Worm (Caenorhabditis elegans) whole organism, L1 larva: Measurements from ENCODE around the gene mboa-3.
A peak's percentile ranks its signal among the peaks of the same experiment; 100 is the strongest.

Experiments used
- F16B12.6 ChIP-seq: fragments of 150-350 bp; optimal IDR thresholded peaks from 2 replicates; lab custom pipeline; 2014; ENCODE audit warnings: missing biosample characterization, missing genetic modification characterization
- Y116A8C.19 ChIP-seq: sonication (generic microtip); optimal IDR thresholded peaks from 2 replicates; lab custom pipeline; 2016; ENCODE audit warnings: missing compliant biosample characterization, missing genetic modification characterization, borderline replicate concordance
- aha-1 ChIP-seq: fragments of 150-350 bp; optimal IDR thresholded peaks from 2 replicates; lab custom pipeline; 2014; ENCODE audit warnings: missing biosample characterization, missing genetic modification characterization
- alr-1 ChIP-seq: fragments of 200-800 bp; sonication (Bioruptor generic); optimal IDR thresholded peaks from 2 replicates; lab custom pipeline; 2018; ENCODE audit warnings: borderline replicate concordance, mild to moderate bottlenecking, missing genetic modification characterization, missing compliant biosample characterization
- aly-2 ChIP-seq: fragments of 150-350 bp; optimal IDR thresholded peaks from 2 replicates; lab custom pipeline; 2014; ENCODE audit warnings: missing biosample characterization, missing genetic modification characterization
- ama-1 ChIP-seq: fragments of 150-350 bp; optimal IDR thresholded peaks from 2 replicates; lab custom pipeline; 2014
- blmp-1 ChIP-seq: fragments of 150-350 bp; optimal IDR thresholded peaks from 2 replicates; lab custom pipeline; 2014; ENCODE audit warnings: missing biosample characterization, missing genetic modification characterization
- ceh-63 ChIP-seq: fragments of 200-800 bp; sonication (Bioruptor generic); optimal IDR thresholded peaks from 2 replicates; lab custom pipeline; 2018; ENCODE audit warnings: mild to moderate bottlenecking, missing genetic modification characterization, missing compliant biosample characterization
- ceh-82 ChIP-seq, 3 experiments: fragments of 150-350 bp in 1 of 3; sonication (generic microtip) in 2 of 3; optimal IDR thresholded peaks; 2 replicates each; lab custom pipeline; 2014 to 2017; ENCODE audit warnings: missing biosample characterization in 3 of 3, missing genetic modification characterization in 3 of 3
- ceh-88 ChIP-seq: fragments of 200-800 bp; sonication (Bioruptor generic); IDR thresholded peaks from 2 replicates; pipeline ENCODE4 v1.3.6; 2022; ENCODE audit warnings: missing genetic modification characterization, missing compliant biosample characterization
- ces-1 ChIP-seq: fragments of 150-350 bp; optimal IDR thresholded peaks from 2 replicates; lab custom pipeline; 2014; ENCODE audit warnings: missing biosample characterization, missing genetic modification reagents, missing genetic modification characterization
- dsc-1 ChIP-seq: sonication (generic microtip); optimal IDR thresholded peaks from 2 replicates; lab custom pipeline; 2016; ENCODE audit warnings: mild to moderate bottlenecking, missing genetic modification characterization, missing compliant biosample characterization
- egl-13 ChIP-seq: sonication (generic microtip); optimal IDR thresholded peaks from 2 replicates; lab custom pipeline; 2016; ENCODE audit warnings: missing genotype, missing genetic modification reagents, missing genetic modification characterization, missing compliant biosample characterization
- elt-2 ChIP-seq: sonication (generic microtip); optimal IDR thresholded peaks from 2 replicates; lab custom pipeline; 2016; ENCODE audit warnings: missing genetic modification characterization, mild to moderate bottlenecking, inconsistent platforms, missing compliant biosample characterization, missing genetic modification reagents
- elt-3 ChIP-seq, 6 experiments: fragments of 150-350 bp in 1 of 6; sonication (generic microtip); optimal IDR thresholded peaks; 2 replicates each; lab custom pipeline; 2017 to 2018; ENCODE audit warnings: missing biosample characterization in 6 of 6, missing genetic modification characterization in 6 of 6, inconsistent platforms in 1 of 6
- ets-5 ChIP-seq: fragments of 200-800 bp; sonication (Bioruptor generic); IDR thresholded peaks from 2 replicates; pipeline ENCODE4 v1.3.6; 2022; ENCODE audit warnings: missing genetic modification characterization, missing compliant biosample characterization
- fkh-10 ChIP-seq: sonication (generic microtip); optimal IDR thresholded peaks from 2 replicates; lab custom pipeline; 2017; ENCODE audit warnings: missing biosample characterization, missing genetic modification reagents, missing genetic modification characterization
- fkh-8 ChIP-seq: sonication (generic microtip); optimal IDR thresholded peaks from 2 replicates; lab custom pipeline; 2016; ENCODE audit warnings: mild to moderate bottlenecking, missing genetic modification characterization, missing compliant biosample characterization
- fos-1 ChIP-seq: fragments of 150-350 bp; optimal IDR thresholded peaks from 2 replicates; lab custom pipeline; 2014; ENCODE audit warnings: missing biosample characterization, missing genetic modification characterization
- grh-1 ChIP-seq: fragments of 200-800 bp; sonication (Bioruptor generic); IDR thresholded peaks from 2 replicates; pipeline ENCODE4 v1.3.6; 2022; ENCODE audit warnings: missing genetic modification reagents, missing genetic modification characterization, missing compliant biosample characterization
- hlh-17 ChIP-seq: fragments of 200-800 bp; sonication (Bioruptor generic); optimal IDR thresholded peaks from 2 replicates; lab custom pipeline; 2018; ENCODE audit warnings: missing genetic modification characterization, mild to moderate bottlenecking, missing compliant biosample characterization, moderate library complexity, borderline replicate concordance
- hpl-2 ChIP-seq: fragments of 150-350 bp; optimal IDR thresholded peaks from 2 replicates; lab custom pipeline; 2014; ENCODE audit warnings: missing biosample characterization, missing genetic modification reagents, missing genetic modification characterization
- irx-1 ChIP-seq: sonication (generic microtip); optimal IDR thresholded peaks from 2 replicates; lab custom pipeline; 2016; ENCODE audit warnings: missing genetic modification characterization, missing compliant biosample characterization
- jun-1 ChIP-seq: fragments of 150-350 bp; optimal IDR thresholded peaks from 2 replicates; lab custom pipeline; 2014; ENCODE audit warnings: missing biosample characterization, missing genetic modification reagents, missing genetic modification characterization
- lin-13 ChIP-seq: fragments of 150-350 bp; optimal IDR thresholded peaks from 2 replicates; lab custom pipeline; 2014; ENCODE audit warnings: missing biosample characterization, missing genetic modification reagents, missing genetic modification characterization
- mab-9 ChIP-seq: fragments of 200-800 bp; sonication (Bioruptor generic); IDR thresholded peaks from 2 replicates; pipeline ENCODE4 v1.3.6; 2022; ENCODE audit warnings: missing genetic modification reagents, missing genetic modification characterization, missing compliant biosample characterization
- mdl-1 ChIP-seq, 2 experiments: fragments of 150-350 bp; optimal IDR thresholded peaks; 2 replicates each; lab custom pipeline; 2014 to 2017; ENCODE audit warnings: missing biosample characterization in 2 of 2, missing genetic modification characterization in 2 of 2, inconsistent platforms in 1 of 2
- mef-2 ChIP-seq: fragments of 150-350 bp; optimal IDR thresholded peaks from 2 replicates; lab custom pipeline; 2014; ENCODE audit warnings: missing biosample characterization, missing genetic modification characterization
- mep-1 ChIP-seq: fragments of 150-350 bp; optimal IDR thresholded peaks from 2 replicates; lab custom pipeline; 2014; ENCODE audit warnings: missing biosample characterization, missing genetic modification characterization
- nhr-11 ChIP-seq: fragments of 150-350 bp; optimal IDR thresholded peaks from 2 replicates; lab custom pipeline; 2014; ENCODE audit warnings: missing biosample characterization, missing genetic modification characterization
- nhr-12 ChIP-seq: sonication (generic microtip); optimal IDR thresholded peaks from 2 replicates; lab custom pipeline; 2017; ENCODE audit warnings: missing biosample characterization, missing genetic modification characterization
- nhr-20 ChIP-seq: sonication (generic microtip); optimal IDR thresholded peaks from 2 replicates; lab custom pipeline; 2016; ENCODE audit warnings: mild to moderate bottlenecking, missing genetic modification characterization, missing compliant biosample characterization
- nhr-237 ChIP-seq: fragments of 150-350 bp; optimal IDR thresholded peaks from 2 replicates; lab custom pipeline; 2014; ENCODE audit warnings: missing biosample characterization, missing genetic modification characterization
- nhr-28 ChIP-seq: fragments of 150-350 bp; optimal IDR thresholded peaks from 2 replicates; lab custom pipeline; 2014; ENCODE audit warnings: missing biosample characterization, missing genetic modification characterization
- nhr-71 ChIP-seq: sonication (generic microtip); optimal IDR thresholded peaks from 2 replicates; lab custom pipeline; 2016; ENCODE audit warnings: mild to moderate bottlenecking, missing genetic modification characterization, moderate library complexity, missing compliant biosample characterization
- nhr-76 ChIP-seq: sonication (generic microtip); optimal IDR thresholded peaks from 2 replicates; lab custom pipeline; 2017; ENCODE audit warnings: missing biosample characterization, missing genetic modification characterization
- nhr-77 ChIP-seq: fragments of 150-350 bp; optimal IDR thresholded peaks from 2 replicates; lab custom pipeline; 2014; ENCODE audit warnings: missing biosample characterization, missing genetic modification characterization
- nhr-84 ChIP-seq: sonication (generic microtip); optimal IDR thresholded peaks from 2 replicates; lab custom pipeline; 2017; ENCODE audit warnings: missing biosample characterization, missing genetic modification characterization
- pax-3 ChIP-seq: fragments of 200-800 bp; sonication (Bioruptor generic); optimal IDR thresholded peaks from 2 replicates; lab custom pipeline; 2018; ENCODE audit warnings: mild to moderate bottlenecking, missing genetic modification characterization, moderate library complexity, missing compliant biosample characterization
- pqm-1 ChIP-seq: sonication (generic microtip); optimal IDR thresholded peaks from 3 replicates; lab custom pipeline; 2017; ENCODE audit warnings: missing biosample characterization, missing genetic modification characterization
- rnt-1 ChIP-seq: sonication (generic microtip); optimal IDR thresholded peaks from 2 replicates; lab custom pipeline; 2016; ENCODE audit warnings: mild to moderate bottlenecking, missing genetic modification characterization, moderate library complexity, missing compliant biosample characterization
- skn-1 ChIP-seq: fragments of 150-350 bp; optimal IDR thresholded peaks from 2 replicates; lab custom pipeline; 2014; ENCODE audit warnings: missing biosample characterization, missing genetic modification characterization
- snpc-4 ChIP-seq: fragments of 150-350 bp; optimal IDR thresholded peaks from 2 replicates; lab custom pipeline; 2014; ENCODE audit warnings: missing biosample characterization, missing genetic modification characterization
- snu-23 ChIP-seq: sonication (generic microtip); optimal IDR thresholded peaks from 2 replicates; lab custom pipeline; 2016; ENCODE audit warnings: missing genetic modification characterization, missing compliant biosample characterization
- sox-4 ChIP-seq: sonication (generic microtip); optimal IDR thresholded peaks from 2 replicates; lab custom pipeline; 2016; ENCODE audit warnings: missing genetic modification characterization, missing compliant biosample characterization
- sptf-1 ChIP-seq: fragments of 150-350 bp; optimal IDR thresholded peaks from 2 replicates; lab custom pipeline; 2014; ENCODE audit warnings: missing biosample characterization, missing genetic modification characterization
- sup-37 ChIP-seq: fragments of 200-800 bp; sonication (Bioruptor generic); optimal IDR thresholded peaks from 2 replicates; lab custom pipeline; 2018; ENCODE audit warnings: mild to moderate bottlenecking, missing genetic modification characterization, missing compliant biosample characterization
- swsn-7 ChIP-seq: sonication (generic microtip); optimal IDR thresholded peaks from 2 replicates; lab custom pipeline; 2016; ENCODE audit warnings: missing genetic modification characterization, missing compliant biosample characterization
- unc-130 ChIP-seq: fragments of 150-350 bp; optimal IDR thresholded peaks from 2 replicates; lab custom pipeline; 2017; ENCODE audit warnings: missing biosample characterization, missing genetic modification characterization, inconsistent platforms
- unc-30 ChIP-seq: sonication (generic microtip); optimal IDR thresholded peaks from 2 replicates; lab custom pipeline; 2017; ENCODE audit warnings: missing biosample characterization, missing genetic modification characterization
- xbp-1 ChIP-seq: sonication (generic microtip); optimal IDR thresholded peaks from 2 replicates; lab custom pipeline; 2016; ENCODE audit warnings: missing genetic modification characterization, missing compliant biosample characterization
- zag-1 ChIP-seq: fragments of 150-350 bp; optimal IDR thresholded peaks from 2 replicates; lab custom pipeline; 2014; ENCODE audit warnings: missing biosample characterization, missing genetic modification characterization
- zip-4 ChIP-seq: fragments of 200-800 bp; sonication (Bioruptor generic); optimal IDR thresholded peaks from 2 replicates; lab custom pipeline; 2018; ENCODE audit warnings: mild to moderate bottlenecking, missing genetic modification characterization, moderate library complexity, missing compliant biosample characterization
- ztf-11 ChIP-seq, 2 experiments: sonication (generic microtip); optimal IDR thresholded peaks; 2 replicates each; lab custom pipeline; 2016 to 2017; ENCODE audit warnings: missing genetic modification characterization in 2 of 2, missing biosample characterization in 1 of 2, missing compliant biosample characterization in 1 of 2
- ztf-4 ChIP-seq: fragments of 150-350 bp; optimal IDR thresholded peaks from 2 replicates; lab custom pipeline; 2014; ENCODE audit warnings: missing biosample characterization, missing genetic modification characterization

The mboa-3 gene

ce11 chrX:5475164-5475576 lies 47.4 kb downstream of the mboa-3 start (continued):
- peak; percentile 85 for TF ChIP-seq nhr-77 (tag; lab: Kevin White, UChicago)
- TF ChIP-seq sup-37 (GFP tag; lab: Kevin White, UChicago), result no peak
- TF ChIP-seq pax-3 (tag; lab: Kevin White, UChicago), result no peak
- no peak for TF ChIP-seq mef-2
- no peak for TF ChIP-seq dsc-1 (tag; lab: Kevin White, UChicago)
- TF ChIP-seq sptf-1 (tag; lab: Kevin White, UChicago), result no peak
- peak; percentile 59 for TF ChIP-seq fkh-8 (tag; lab: Kevin White, UChicago)
- no peak for TF ChIP-seq sox-4 (tag; lab: Kevin White, UChicago)
- no peak for TF ChIP-seq elt-2 (tag; lab: Kevin White, UChicago)
- TF ChIP-seq Y116A8C.19 (tag; lab: Kevin White, UChicago), result no peak
- peak; percentile 48 for TF ChIP-seq ztf-4 (tag; lab: Kevin White, UChicago)
- peak; percentile 60 for TF ChIP-seq jun-1 (tag; lab: Kevin White, UChicago)
- no peak for TF ChIP-seq fos-1 (tag; lab: Kevin White, UChicago)
- TF ChIP-seq hpl-2 (GFP tag; lab: Kevin White, UChicago), result no peak
- TF ChIP-seq elt-3 (tag; optimal IDR thresholded peaks at IDR 0.05; lab: Kevin White, UChicago), result peak in 5 of 6 experiments; percentile 18 to 67 (median 52)
- TF ChIP-seq mdl-1 (tag; optimal IDR thresholded peaks at IDR 0.05; lab: Kevin White, UChicago), result peak in 1 of 2 experiments; percentile 82
- TF ChIP-seq ces-1 (GFP tag; lab: Kevin White, UChicago), result no peak
- peak; percentile 79 for TF ChIP-seq blmp-1
- TF ChIP-seq ceh-82 (tag; optimal IDR thresholded peaks at IDR 0.05; lab: Kevin White, UChicago), result peak in 1 of 3 experiments; percentile 45
- no peak for TF ChIP-seq aly-2 (tag; lab: Kevin White, UChicago)
- TF ChIP-seq egl-13 (tag; lab: Kevin White, UChicago), result no peak
- TF ChIP-seq nhr-20, result peak; percentile 84
- TF ChIP-seq zip-4 (GFP tag; lab: Kevin White, UChicago), result no peak
- TF ChIP-seq F16B12.6 (tag; lab: Kevin White, UChicago), result no peak
- TF ChIP-seq alr-1, result no peak
- TF ChIP-seq zag-1 (tag; lab: Kevin White, UChicago), result no peak
- no peak for TF ChIP-seq hlh-17 (GFP tag; lab: Kevin White, UChicago)
- no peak for TF ChIP-seq ceh-63 (GFP tag; lab: Kevin White, UChicago)
- no peak for TF ChIP-seq nhr-84 (tag; lab: Kevin White, UChicago)
- TF ChIP-seq nhr-28 (tag; lab: Kevin White, UChicago), result no peak
- no peak for TF ChIP-seq unc-30 (tag; lab: Kevin White, UChicago)
- TF ChIP-seq ceh-88, result no peak
- TF ChIP-seq irx-1 (tag; lab: Kevin White, UChicago), result peak; percentile 31
- peak; percentile 81 for TF ChIP-seq nhr-71 (tag; lab: Kevin White, UChicago)
- TF ChIP-seq snu-23 (GFP tag; lab: Kevin White, UChicago), result peak; percentile 87
- no peak for TF ChIP-seq lin-13 (GFP tag; lab: Kevin White, UChicago)
- no peak for TF ChIP-seq pqm-1
- no peak for TF ChIP-seq aha-1 (tag; lab: Kevin White, UChicago)
- peak; percentile 69 for TF ChIP-seq skn-1 (tag; lab: Kevin White, UChicago)
- TF ChIP-seq unc-130 (tag; lab: Kevin White, UChicago), result peak; percentile 82
- no peak for TF ChIP-seq snpc-4
- peak; percentile 64 for TF ChIP-seq mep-1 (tag; lab: Kevin White, UChicago)
- TF ChIP-seq nhr-12 (tag; lab: Kevin White, UChicago), result no peak
- TF ChIP-seq ztf-11 (tag; optimal IDR thresholded peaks at IDR 0.05; lab: Kevin White, UChicago), result no peak
- peak; percentile 62 for TF ChIP-seq nhr-76
- no peak for TF ChIP-seq ama-1
- no peak for TF ChIP-seq ets-5 (GFP tag; lab: Robert Waterston, UW)
- TF ChIP-seq xbp-1 (tag; lab: Kevin White, UChicago), result peak; percentile 56
- TF ChIP-seq nhr-11 (tag; lab: Kevin White, UChicago), result no peak
- TF ChIP-seq swsn-7, result peak; percentile 52
- TF ChIP-seq nhr-237, result no peak
- TF ChIP-seq grh-1 (GFP tag; lab: Robert Waterston, UW), result no peak
- 0 out of 2 replicates have a peak, but pooled peaks have one; percentile 11 for TF ChIP-seq mab-9 (GFP tag; lab: Robert Waterston, UW)
- peak; percentile 72 for TF ChIP-seq rnt-1 (tag; lab: Kevin White, UChicago)
- no peak for TF ChIP-seq fkh-10 (GFP tag; lab: Kevin White, UChicago)
